Fruit fly (Drosophila melanogaster) whole organism, embryonic: ENCODE results near the gene CG5390.

Experiments used
- Aef1 ChIP-seq: fragments of 200-800 bp; sonication (Bioruptor generic); IDR thresholded peaks from 3 replicates; pipeline ENCODE4 v1.3.6; 2022; ENCODE audit warnings: missing biosample characterization, missing genetic modification characterization
- CG12155 ChIP-seq: fragments of 200-800 bp; sonication (Bioruptor generic); optimal IDR thresholded peaks from 3 replicates; lab custom pipeline; 2016; ENCODE audit warnings: missing biosample characterization, missing genetic modification characterization
- CG12744 ChIP-seq: fragments of 200-800 bp; sonication (Bioruptor generic); optimal IDR thresholded peaks from 2 replicates; lab custom pipeline; 2016; ENCODE audit warnings: missing biosample characterization, missing genetic modification characterization
- CG13296 ChIP-seq: fragments of 200-800 bp; sonication (Bioruptor generic); optimal IDR thresholded peaks from 3 replicates; lab custom pipeline; 2018; ENCODE audit warnings: missing biosample characterization, mild to moderate bottlenecking, missing genetic modification characterization
- CG14860 ChIP-seq: fragments of 200-800 bp; sonication (Bioruptor generic); IDR thresholded peaks from 3 replicates; pipeline ENCODE4 v1.3.6; 2022; ENCODE audit warnings: missing biosample characterization, missing genetic modification characterization; ENCODE audit not compliant: partially characterized antibody
- CG17361 ChIP-seq: fragments of 200-800 bp; sonication (Bioruptor generic); IDR thresholded peaks from 3 replicates; pipeline ENCODE4 v1.3.6; 2022; ENCODE audit warnings: missing biosample characterization, missing genetic modification characterization
- CG2129 ChIP-seq: fragments of 200-800 bp; sonication (Bioruptor generic); IDR thresholded peaks from 2 replicates; pipeline ENCODE4 v1.3.6; 2022; ENCODE audit warnings: missing biosample characterization, missing genetic modification characterization; ENCODE audit not compliant: partially characterized antibody
- CG3163 ChIP-seq: fragments of 200-800 bp; sonication (Bioruptor generic); optimal IDR thresholded peaks from 3 replicates; lab custom pipeline; 2016; ENCODE audit warnings: missing biosample characterization, missing genetic modification characterization
- CG3995 ChIP-seq: fragments of 200-800 bp; sonication (Bioruptor generic); optimal IDR thresholded peaks from 3 replicates; lab custom pipeline; 2016; ENCODE audit warnings: missing biosample characterization, missing genetic modification characterization
- CG4404 ChIP-seq: fragments of 200-800 bp; sonication (Bioruptor generic); IDR thresholded peaks from 2 replicates; pipeline ENCODE4 v1.3.6; 2022; ENCODE audit warnings: missing biosample characterization, missing genetic modification characterization
- CG4854 ChIP-seq: fragments of 200-800 bp; sonication (Bioruptor generic); optimal IDR thresholded peaks from 2 replicates; lab custom pipeline; 2016; ENCODE audit warnings: missing biosample characterization, missing genetic modification characterization, inconsistent platforms
- CG6683 ChIP-seq: fragments of 200-800 bp; sonication (Bioruptor generic); optimal IDR thresholded peaks from 2 replicates; lab custom pipeline; 2017; ENCODE audit warnings: missing biosample characterization, mild to moderate bottlenecking, missing genetic modification characterization, missing genetic modification reagents
- CG6791 ChIP-seq: fragments of 200-800 bp; sonication (Bioruptor generic); IDR thresholded peaks from 3 replicates; pipeline ENCODE4 v1.3.6; 2022; ENCODE audit warnings: missing biosample characterization, missing genetic modification characterization; ENCODE audit not compliant: partially characterized antibody
- CG7271 ChIP-seq: fragments of 200-800 bp; sonication (Bioruptor generic); optimal IDR thresholded peaks from 2 replicates; lab custom pipeline; 2018; ENCODE audit warnings: missing biosample characterization, mild to moderate bottlenecking, missing genetic modification characterization, moderate library complexity
- CG7357 ChIP-seq: fragments of 200-800 bp; sonication (Bioruptor generic); IDR thresholded peaks from 3 replicates; pipeline ENCODE4 v1.3.6; 2022; ENCODE audit warnings: missing biosample characterization, missing genetic modification characterization
- CG8478 ChIP-seq: fragments of >200 bp; optimal IDR thresholded peaks from 2 replicates; lab custom pipeline; 2018
- CoRest ChIP-seq: fragments of 200-800 bp; sonication (Bioruptor generic); optimal IDR thresholded peaks from 3 replicates; lab custom pipeline; 2018; ENCODE audit warnings: missing biosample characterization, mild to moderate bottlenecking, missing genetic modification characterization, moderate library complexity
- Deaf1 ChIP-seq: fragments of 200-800 bp; optimal IDR thresholded peaks from 3 replicates; lab custom pipeline; 2019; ENCODE audit warnings: missing biosample characterization, mild to moderate bottlenecking, missing genetic modification characterization, moderate library complexity
- Dfd ChIP-seq, 2 experiments: fragments of >200 bp; optimal IDR thresholded peaks; 2 replicates each; lab custom pipeline; 2017; ENCODE audit warnings: missing biosample characterization in 2 of 2, missing genetic modification characterization in 2 of 2
- Doc3 ChIP-seq: fragments of 200-800 bp; sonication (Bioruptor generic); IDR thresholded peaks from 3 replicates; pipeline ENCODE4 v1.3.6; 2022; ENCODE audit warnings: missing biosample characterization, missing genetic modification characterization; ENCODE audit not compliant: partially characterized antibody
- Drgx ChIP-seq: fragments of 200-800 bp; sonication (Bioruptor generic); IDR thresholded peaks from 2 replicates; pipeline ENCODE4 v1.3.6; 2022; ENCODE audit warnings: missing biosample characterization, missing genetic modification characterization
- E2f1 ChIP-seq: fragments of 200-800 bp; sonication (Bioruptor generic); IDR thresholded peaks from 2 replicates; pipeline ENCODE4 v1.3.6; 2022; ENCODE audit warnings: missing biosample characterization, missing genetic modification characterization
- E2f2 ChIP-seq: fragments of 200-800 bp; sonication (Bioruptor generic); IDR thresholded peaks from 2 replicates; pipeline ENCODE4 v1.3.6; 2022; ENCODE audit warnings: missing biosample characterization, missing genetic modification characterization
- HLH3B ChIP-seq: fragments of 200-800 bp; sonication (Bioruptor generic); IDR thresholded peaks from 2 replicates; pipeline ENCODE4 v1.3.6; 2022; ENCODE audit warnings: missing biosample characterization, missing genetic modification characterization
- MBD-R2 ChIP-seq: fragments of 200-800 bp; sonication (Bioruptor generic); IDR thresholded peaks from 2 replicates; pipeline ENCODE4 v1.3.6; 2022; ENCODE audit warnings: missing biosample characterization, missing genetic modification characterization
- MTF-1 ChIP-seq: fragments of 200-800 bp; sonication (Bioruptor generic); optimal IDR thresholded peaks from 2 replicates; lab custom pipeline; 2018; ENCODE audit warnings: missing biosample characterization, mild to moderate bottlenecking, missing genetic modification characterization, borderline replicate concordance
- Nf-YB ChIP-seq: fragments of 200-800 bp; sonication (Bioruptor generic); optimal IDR thresholded peaks from 3 replicates; lab custom pipeline; 2019; ENCODE audit warnings: missing biosample characterization, mild to moderate bottlenecking, missing genetic modification characterization, moderate library complexity
- Poxn ChIP-seq: fragments of 200-800 bp; sonication (Bioruptor generic); IDR thresholded peaks from 2 replicates; pipeline ENCODE4 v1.3.6; 2022; ENCODE audit warnings: missing biosample characterization, missing genetic modification characterization
- Sox100B ChIP-seq: fragments of 200-800 bp; sonication (Bioruptor generic); optimal IDR thresholded peaks from 3 replicates; lab custom pipeline; 2018; ENCODE audit warnings: missing biosample characterization, mild to moderate bottlenecking, missing genetic modification characterization
- Taf1 ChIP-seq: fragments of 200-800 bp; sonication (Bioruptor generic); IDR thresholded peaks from 2 replicates; pipeline ENCODE4 v1.3.6; 2022; ENCODE audit warnings: missing biosample characterization, missing genetic modification characterization
- Tbp ChIP-seq: fragments of >200 bp; optimal IDR thresholded peaks from 2 replicates; lab custom pipeline; 2018; ENCODE audit warnings: missing biosample characterization, missing genetic modification characterization
- ara ChIP-seq: fragments of 200-800 bp; sonication (Bioruptor generic); IDR thresholded peaks from 2 replicates; pipeline ENCODE4 v1.3.6; 2022; ENCODE audit warnings: missing biosample characterization, missing genetic modification characterization
- caup ChIP-seq: fragments of 200-800 bp; sonication (Bioruptor generic); optimal IDR thresholded peaks from 3 replicates; lab custom pipeline; 2017; ENCODE audit warnings: missing biosample characterization, mild to moderate bottlenecking, missing genetic modification characterization, moderate library complexity; ENCODE audit not compliant: severe bottlenecking
- chif ChIP-seq, 2 experiments: fragments of 200-800 bp; sonication (Bioruptor generic); optimal IDR thresholded peaks; 3 replicates each; lab custom pipeline; 2016; ENCODE audit warnings: missing biosample characterization in 2 of 2, missing genetic modification characterization in 2 of 2
- crc ChIP-seq: fragments of 200-800 bp; sonication (Bioruptor generic); optimal IDR thresholded peaks from 2 replicates; lab custom pipeline; 2016; ENCODE audit warnings: missing biosample characterization, missing genetic modification characterization
- dysf ChIP-seq: fragments of 200-800 bp; sonication (Bioruptor generic); IDR thresholded peaks from 3 replicates; pipeline ENCODE4 v1.3.6; 2022; ENCODE audit warnings: missing biosample characterization, missing genetic modification characterization
- ems ChIP-seq: fragments of 200-800 bp; sonication (Bioruptor generic); optimal IDR thresholded peaks from 3 replicates; lab custom pipeline; 2016; ENCODE audit warnings: missing biosample characterization, missing genetic modification characterization
- en ChIP-seq: fragments of 200-800 bp; sonication (Bioruptor generic); optimal IDR thresholded peaks from 2 replicates; lab custom pipeline; 2016; ENCODE audit warnings: missing biosample characterization, missing genetic modification characterization
- eyg ChIP-seq: fragments of 200-800 bp; sonication (Bioruptor generic); optimal IDR thresholded peaks from 3 replicates; lab custom pipeline; 2016; ENCODE audit warnings: missing biosample characterization, missing genetic modification characterization
- fd96Cb ChIP-seq: fragments of 200-800 bp; sonication (Bioruptor generic); optimal IDR thresholded peaks from 2 replicates; lab custom pipeline; 2018; ENCODE audit warnings: missing biosample characterization, mild to moderate bottlenecking, missing genetic modification characterization, moderate library complexity
- gem ChIP-seq: fragments of 200-800 bp; sonication (Bioruptor generic); optimal IDR thresholded peaks from 2 replicates; lab custom pipeline; 2019; ENCODE audit warnings: missing biosample characterization, mild to moderate bottlenecking, missing genetic modification characterization, moderate library complexity
- h ChIP-seq: fragments of >200 bp; optimal IDR thresholded peaks from 2 replicates; lab custom pipeline; 2017
- lbe ChIP-seq: fragments of 200-800 bp; sonication (Bioruptor generic); optimal IDR thresholded peaks from 2 replicates; lab custom pipeline; 2016; ENCODE audit warnings: missing biosample characterization, mild to moderate bottlenecking, missing genetic modification characterization
- maf-S ChIP-seq: fragments of 200-800 bp; sonication (Bioruptor generic); optimal IDR thresholded peaks from 2 replicates; lab custom pipeline; 2016; ENCODE audit warnings: missing biosample characterization, missing genetic modification characterization
- mirr ChIP-seq: fragments of 200-800 bp; sonication (Bioruptor generic); optimal IDR thresholded peaks from 3 replicates; lab custom pipeline; 2018; ENCODE audit warnings: missing biosample characterization, mild to moderate bottlenecking, missing genetic modification characterization
- onecut ChIP-seq: fragments of 200-800 bp; sonication (Bioruptor generic); IDR thresholded peaks from 2 replicates; pipeline ENCODE4 v1.3.6; 2022; ENCODE audit warnings: missing biosample characterization, missing genetic modification characterization
- phol ChIP-seq: fragments of 200-800 bp; sonication (Bioruptor generic); optimal IDR thresholded peaks from 3 replicates; lab custom pipeline; 2018; ENCODE audit warnings: missing biosample characterization, mild to moderate bottlenecking, missing genetic modification characterization, moderate library complexity
- pnt ChIP-seq: fragments of 200-800 bp; sonication (Bioruptor generic); optimal IDR thresholded peaks from 3 replicates; lab custom pipeline; 2016; ENCODE audit warnings: missing biosample characterization, missing genetic modification characterization
- sim ChIP-seq: fragments of 200-800 bp; sonication (Bioruptor generic); IDR thresholded peaks from 2 replicates; pipeline ENCODE4 v1.3.6; 2022; ENCODE audit warnings: missing biosample characterization, missing genetic modification characterization
- sug ChIP-seq: fragments of 200-800 bp; optimal IDR thresholded peaks from 2 replicates; lab custom pipeline; 2019; ENCODE audit warnings: missing biosample characterization, mild to moderate bottlenecking, missing genetic modification characterization, moderate library complexity
- wdn ChIP-seq: fragments of 200-800 bp; sonication (Bioruptor generic); IDR thresholded peaks from 2 replicates; pipeline ENCODE4 v1.3.6; 2022; ENCODE audit warnings: missing biosample characterization, missing genetic modification characterization
- zen ChIP-seq: fragments of 200-800 bp; sonication (Bioruptor generic); optimal IDR thresholded peaks from 3 replicates; lab custom pipeline; 2018; ENCODE audit warnings: missing biosample characterization, mild to moderate bottlenecking, missing genetic modification characterization, moderate library complexity
- zf30C ChIP-seq: fragments of 200-800 bp; sonication (Bioruptor generic); optimal IDR thresholded peaks from 3 replicates; lab custom pipeline; 2018; ENCODE audit warnings: missing biosample characterization, mild to moderate bottlenecking, missing genetic modification characterization

CG5390 gene

DNA sequence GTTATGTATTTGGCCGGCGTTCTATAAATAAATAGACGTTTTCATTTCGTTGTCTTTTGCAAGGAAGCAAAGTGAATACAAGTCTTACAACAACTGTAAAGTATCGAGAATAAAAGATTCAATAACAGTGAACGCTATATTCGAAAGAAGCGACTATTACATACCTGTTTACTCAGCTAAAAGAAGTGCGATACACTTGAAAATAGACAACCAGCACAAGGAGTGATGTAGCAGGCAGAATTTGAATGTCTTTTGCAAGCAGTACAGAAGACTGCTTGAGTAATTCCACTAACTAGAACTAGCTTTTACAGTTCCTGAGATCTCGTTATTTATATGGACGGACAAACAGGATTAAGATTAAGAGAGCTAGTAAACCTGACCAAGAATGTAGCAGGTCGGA, 8.1 kb downstream of the CG5390 start (continued):
- TF ChIP-seq E2f2 (GFP tag; lab: Robert Waterston, UW): 0 out of 2 replicates have a peak, but pooled peaks have one; percentile 45
- peak; percentile 84; the same call in 2 of the 3 replicates for TF ChIP-seq CG14860 (GFP tag; lab: Robert Waterston, UW)
- TF ChIP-seq sug (tag; lab: Kevin White, UChicago): peak; percentile 42
- TF ChIP-seq CG7357: no peak
- TF ChIP-seq zf30C (GFP tag; lab: Kevin White, UChicago): no peak
- TF ChIP-seq MTF-1 (GFP tag; lab: Kevin White, UChicago): no peak
- no peak for TF ChIP-seq Poxn
- peak; percentile 35 for TF ChIP-seq Nf-YB (GFP tag; lab: Kevin White, UChicago)
- no peak for TF ChIP-seq CG7271 (tag; lab: Kevin White, UChicago)
- TF ChIP-seq Doc3: no peak
- TF ChIP-seq maf-S (GFP tag; lab: Kevin White, UChicago): no peak
- TF ChIP-seq HLH3B (GFP tag; lab: Robert Waterston, UW): 0 out of 2 replicates have a peak, but pooled peaks have one; percentile 15
- TF ChIP-seq gem (tag; lab: Kevin White, UChicago): no peak
- TF ChIP-seq Dfd (GFP tag; optimal IDR thresholded peaks at IDR 0.05; lab: Kevin White, UChicago): peak in 1 of 2 experiments; percentile 78
- no peak for TF ChIP-seq fd96Cb (tag; lab: Kevin White, UChicago)
- peak; percentile 91 for TF ChIP-seq CG12155 (GFP tag; lab: Kevin White, UChicago)
- no peak for TF ChIP-seq CG6683 (GFP tag; lab: Kevin White, UChicago)
- TF ChIP-seq pnt (GFP tag; lab: Kevin White, UChicago): no peak
- no peak for TF ChIP-seq CG13296 (GFP tag; lab: Kevin White, UChicago)
- TF ChIP-seq Sox100B (GFP tag; lab: Kevin White, UChicago): no peak
- no peak for TF ChIP-seq wdn (GFP tag; lab: Robert Waterston, UW)
- no peak for TF ChIP-seq en
- TF ChIP-seq phol (tag; lab: Kevin White, UChicago): peak; percentile 9
- TF ChIP-seq Drgx: no peak
- TF ChIP-seq MBD-R2: peak; percentile 85
- no peak for TF ChIP-seq ara (GFP tag; lab: Robert Waterston, UW)
- no peak for TF ChIP-seq chif (GFP tag; optimal IDR thresholded peaks at IDR 0.05; lab: Kevin White, UChicago)
- TF ChIP-seq Deaf1 (tag; lab: Kevin White, UChicago): no peak
- no peak for TF ChIP-seq crc (GFP tag; lab: Kevin White, UChicago)
- TF ChIP-seq mirr (GFP tag; lab: Kevin White, UChicago): no peak
- TF ChIP-seq CG3995 (GFP tag; lab: Kevin White, UChicago): no peak
- TF ChIP-seq caup: peak; percentile 10
- TF ChIP-seq dysf (GFP tag; lab: Robert Waterston, UW): no peak
- TF ChIP-seq onecut (GFP tag; lab: Robert Waterston, UW): no peak
- no peak for TF ChIP-seq Taf1 (GFP tag; lab: Robert Waterston, UW)
- TF ChIP-seq CG17361 (GFP tag; lab: Robert Waterston, UW): no peak
- TF ChIP-seq Aef1 (GFP tag; lab: Robert Waterston, UW): no peak
- no peak for TF ChIP-seq CG4404 (GFP tag; lab: Robert Waterston, UW)
- TF ChIP-seq Tbp (GFP tag; lab: Kevin White, UChicago): no peak
- no peak for TF ChIP-seq E2f1
- TF ChIP-seq sim: no peak
- TF ChIP-seq CG8478 (lab: Kevin White, UChicago): no peak
- peak; percentile 92 for TF ChIP-seq CG6791 (GFP tag; lab: Robert Waterston, UW)
- no peak for TF ChIP-seq CG4854 (GFP tag; lab: Kevin White, UChicago)
- no peak for TF ChIP-seq CG12744 (GFP tag; lab: Kevin White, UChicago)
- no peak for TF ChIP-seq eyg (GFP tag; lab: Kevin White, UChicago)
- peak; percentile 38 for TF ChIP-seq zen (tag; lab: Kevin White, UChicago)
- TF ChIP-seq CG3163: peak; percentile 3
- peak; percentile 51 for TF ChIP-seq CoRest
- no peak for TF ChIP-seq lbe (GFP tag; lab: Kevin White, UChicago)
- TF ChIP-seq CG2129 (GFP tag; lab: Robert Waterston, UW): no peak
- TF ChIP-seq h (lab: Kevin White, UChicago): no peak
- TF ChIP-seq ems: no peak
